Fruit fly (Drosophila melanogaster): ENCODE data around the gene AdamTS-B.

AdamTS-B gene

dm6 chrX:5745840-5746815 lies 47.8 kb downstream of the AdamTS-B start (continued):
- TF ChIP-seq HLHmδ (GFP tag; optimal IDR thresholded peaks at IDR 0.05) = no peak
- peak; percentile 50 for TF ChIP-seq CG11085 (GFP tag; IDR thresholded peaks at IDR 0.05)
- peak; percentile 35 for TF ChIP-seq zen (tag; optimal IDR thresholded peaks at IDR 0.05)
- TF ChIP-seq CG7928 (GFP tag; optimal IDR thresholded peaks at IDR 0.05) = no peak
- peak; percentile 75 for TF ChIP-seq CG4328 (GFP tag; optimal IDR thresholded peaks at IDR 0.05)
- peak; percentile 59 for TF ChIP-seq CG8924 (tag; optimal IDR thresholded peaks at IDR 0.05)
- TF ChIP-seq Sox102F (GFP tag; optimal IDR thresholded peaks at IDR 0.05) = peak; percentile 78
- peak; percentile 72 for TF ChIP-seq lmd (GFP tag; IDR thresholded peaks at IDR 0.05)
- TF ChIP-seq CG14667 (GFP tag; IDR thresholded peaks at IDR 0.05) = peak; percentile 47
- TF ChIP-seq CTCF (GFP tag; optimal IDR thresholded peaks at IDR 0.05) = no peak
- TF ChIP-seq Antp (GFP tag; optimal IDR thresholded peaks at IDR 0.05) = peak; percentile 17
- TF ChIP-seq CG17802 (tag; optimal IDR thresholded peaks at IDR 0.05) = peak; percentile 60
- TF ChIP-seq CG6175 (GFP tag; IDR thresholded peaks at IDR 0.05) = peak; percentile 60; the same call in 1 of the 3 replicates
- TF ChIP-seq yki (optimal IDR thresholded peaks at IDR 0.05) = no peak
- TF ChIP-seq fd102C (GFP tag; optimal IDR thresholded peaks at IDR 0.05) = no peak
- TF ChIP-seq CG17328 (GFP tag; IDR thresholded peaks at IDR 0.05) = peak; percentile 84
- TF ChIP-seq aop (GFP tag; IDR thresholded peaks at IDR 0.05) = 0 out of 2 replicates have a peak, but pooled peaks have one; percentile 43
- no peak for TF ChIP-seq br (optimal IDR thresholded peaks at IDR 0.05)
- TF ChIP-seq CG11456 (GFP tag; IDR thresholded peaks at IDR 0.05) = peak; percentile 89
- TF ChIP-seq CG10274 (GFP tag; optimal IDR thresholded peaks at IDR 0.05) = peak; percentile 32
- TF ChIP-seq Asciz (GFP tag; optimal IDR thresholded peaks at IDR 0.05) = peak; percentile 45
- peak; percentile 23 for TF ChIP-seq Ets97D (GFP tag; optimal IDR thresholded peaks at IDR 0.05)
- peak; percentile 18 for TF ChIP-seq CG1647 (GFP tag; optimal IDR thresholded peaks at IDR 0.05)
- TF ChIP-seq Fer3 (tag; optimal IDR thresholded peaks at IDR 0.05) = peak; percentile 73
- TF ChIP-seq CG13894 (tag; optimal IDR thresholded peaks at IDR 0.05) = peak; percentile 51
- TF ChIP-seq bigmax (GFP tag; optimal IDR thresholded peaks at IDR 0.05) = no peak
- peak; percentile 58 for TF ChIP-seq odd (GFP tag; optimal IDR thresholded peaks at IDR 0.05)
- peak; percentile 80 for TF ChIP-seq CG14441 (GFP tag; IDR thresholded peaks at IDR 0.05)
- peak in 1 of 2 experiments; percentile 53 for TF ChIP-seq Eip74EF (GFP tag; optimal IDR thresholded peaks at IDR 0.05)
- TF ChIP-seq hkb (optimal IDR thresholded peaks at IDR 0.05) = no peak
- TF ChIP-seq hkb (GFP tag; IDR thresholded peaks at IDR 0.05) = peak; percentile 80
- peak; percentile 83 for TF ChIP-seq NFAT (GFP tag; IDR thresholded peaks at IDR 0.05)
- no peak for TF ChIP-seq CG1832 (GFP tag; optimal IDR thresholded peaks at IDR 0.05)
- TF ChIP-seq pan (optimal IDR thresholded peaks at IDR 0.05) = no peak
- peak in 1 of 2 experiments; percentile 86 for TF ChIP-seq pan (GFP tag; optimal IDR thresholded peaks at IDR 0.05 in 1 of 2, IDR thresholded peaks at IDR 0.05 in 1 of 2)
- peak; percentile 54 for TF ChIP-seq CG1024 (GFP tag; IDR thresholded peaks at IDR 0.05)
- peak; percentile 85 for TF ChIP-seq chm (GFP tag; IDR thresholded peaks at IDR 0.05)
- peak; percentile 71 for TF ChIP-seq stc (GFP tag; IDR thresholded peaks at IDR 0.05)
- TF ChIP-seq dati (GFP tag; IDR thresholded peaks at IDR 0.05) = 0 out of 2 replicates have a peak, but pooled peaks have one; percentile 32
- peak; percentile 67 for TF ChIP-seq CG15514 (GFP tag; optimal IDR thresholded peaks at IDR 0.05)
- peak; percentile 37 for TF ChIP-seq twi (tag; optimal IDR thresholded peaks at IDR 0.05)
- peak; percentile 90 for TF ChIP-seq Ets65A (GFP tag)
- TF ChIP-seq vfl (GFP tag; optimal IDR thresholded peaks at IDR 0.05) = peak; percentile 52
- peak; percentile 73 for TF ChIP-seq HLH3B (GFP tag; IDR thresholded peaks at IDR 0.05)
- peak; percentile 88 for TF ChIP-seq CG18599 (GFP tag; optimal IDR thresholded peaks at IDR 0.05)
- TF ChIP-seq Camta (GFP tag; optimal IDR thresholded peaks at IDR 0.05) = peak; percentile 39
- peak; percentile 61 for TF ChIP-seq al (GFP tag; IDR thresholded peaks at IDR 0.05)
- no peak for TF ChIP-seq Gsc (GFP tag; IDR thresholded peaks at IDR 0.05)
- TF ChIP-seq CG7839 (tag; optimal IDR thresholded peaks at IDR 0.05) = peak; percentile 78
- TF ChIP-seq gcm2 (GFP tag; optimal IDR thresholded peaks at IDR 0.05) = peak; percentile 63
